Worm (Caenorhabditis elegans): ENCODE measurements around the gene sri-28.

ce11 chrII:3087134-3087533 lies 38.7 kb downstream of the sri-28 start:
- no peak for TF ChIP-seq pha-4 (tag; optimal IDR thresholded peaks at IDR 0.05)
- TF ChIP-seq snpc-4 (tag; optimal IDR thresholded peaks at IDR 0.05), result no peak
- no peak for TF ChIP-seq sptf-1 (tag; optimal IDR thresholded peaks at IDR 0.05)
- TF ChIP-seq flh-1 (GFP tag; optimal IDR thresholded peaks at IDR 0.05), result no peak
- no peak for TF ChIP-seq mab-5 (tag; optimal IDR thresholded peaks at IDR 0.05)
- no peak for TF ChIP-seq ceh-83 (GFP tag; optimal IDR thresholded peaks at IDR 0.05)
- TF ChIP-seq lsy-2 (tag; optimal IDR thresholded peaks at IDR 0.05), result no peak
- no peak for TF ChIP-seq elt-1 (tag; optimal IDR thresholded peaks at IDR 0.05; ENCODE audit: borderline replicate concordance, insufficient read depth)
- TF ChIP-seq nhr-76 (tag; optimal IDR thresholded peaks at IDR 0.05), result no peak
- no peak for TF ChIP-seq elt-3 (tag; optimal IDR thresholded peaks at IDR 0.05)
